Fruit fly (Drosophila melanogaster) whole organism, embryonic: Measurements from ENCODE around the gene CG10996.

Experiments
- CG1792 ChIP-seq: fragments of 200-800 bp; sonication (Bioruptor generic); optimal IDR thresholded peaks from 2 replicates; lab custom pipeline; 2016; ENCODE audit warnings: missing biosample characterization, missing genetic modification characterization
- CG3726 ChIP-seq: fragments of 200-800 bp; sonication (Bioruptor generic); IDR thresholded peaks from 3 replicates; pipeline ENCODE4, ENCODE4 v1.3.6; 2022; ENCODE audit warnings: missing biosample characterization, missing genetic modification characterization
- CG5953 ChIP-seq: fragments of 200-800 bp; sonication (Bioruptor generic); IDR thresholded peaks from 2 replicates; pipeline ENCODE4 v1.3.6; 2022; ENCODE audit warnings: missing biosample characterization, missing genetic modification characterization
- E2f1 ChIP-seq: fragments of 200-800 bp; sonication (Bioruptor generic); IDR thresholded peaks from 2 replicates; pipeline ENCODE4 v1.3.6; 2022; ENCODE audit warnings: missing biosample characterization, missing genetic modification characterization

- TF ChIP-seq E2f1, result no peak
- TF ChIP-seq CG5953 (GFP tag; lab: Robert Waterston, UW), result no peak
- no peak for TF ChIP-seq CG1792 (GFP tag; lab: Kevin White, UChicago)
- TF ChIP-seq CG3726 (GFP tag; lab: Robert Waterston, UW), result no peak
These were observed 48.3 kb upstream of the CG10996 start, which contains the start of gene AMPdeam for dm6 chrX:13845728-13846127.
